Fruit fly (Drosophila melanogaster): Measurements from ENCODE around the gene CG15385.

Gene CG15385

dm6 chr2L:2177969-2178809, 34.2 kb downstream of the CG15385 start, which contains the start of gene aop (continued):
- peak; percentile 24 for TF ChIP-seq CG18764 (GFP tag; optimal IDR thresholded peaks at IDR 0.05)
- TF ChIP-seq ci (GFP tag; IDR thresholded peaks at IDR 0.05): peak; percentile 75; the same call in 2 of the 3 replicates
- TF ChIP-seq caup (GFP tag; optimal IDR thresholded peaks at IDR 0.05; ENCODE audit: severe bottlenecking): peak; percentile 18
- TF ChIP-seq CG4360 (GFP tag; IDR thresholded peaks at IDR 0.05): peak; percentile 89
- TF ChIP-seq CG8388 (GFP tag; optimal IDR thresholded peaks at IDR 0.05): no peak
- peak; percentile 91 for TF ChIP-seq aop (GFP tag; IDR thresholded peaks at IDR 0.05)
- no peak for TF ChIP-seq Gsc (GFP tag; IDR thresholded peaks at IDR 0.05)
- no peak; the same call in 1 of the 2 replicates for TF ChIP-seq Xrp1 (GFP tag; IDR thresholded peaks at IDR 0.05)
- no peak for TF ChIP-seq fd96Cb (tag; optimal IDR thresholded peaks at IDR 0.05)
- no peak for TF ChIP-seq CG9932 (GFP tag; IDR thresholded peaks at IDR 0.05)
- TF ChIP-seq CG5180 (GFP tag; optimal IDR thresholded peaks at IDR 0.05): peak; percentile 95
- TF ChIP-seq crol (GFP tag; IDR thresholded peaks at IDR 0.05): 0 out of 2 replicates have a peak, but pooled peaks have one; percentile 23
- TF ChIP-seq CG4707 (GFP tag; optimal IDR thresholded peaks at IDR 0.05): no peak
- TF ChIP-seq CG5953 (GFP tag; IDR thresholded peaks at IDR 0.05): no peak
- no peak for TF ChIP-seq NK7.1 (GFP tag; optimal IDR thresholded peaks at IDR 0.05)
- peak; percentile 73; the same call in 2 of the 3 replicates for TF ChIP-seq sr (GFP tag; IDR thresholded peaks at IDR 0.05)
- TF ChIP-seq pb (GFP tag; optimal IDR thresholded peaks at IDR 0.05): peak; percentile 16
- TF ChIP-seq hbn (GFP tag; IDR thresholded peaks at IDR 0.05; ENCODE audit: partially characterized antibody): no peak
- no peak for TF ChIP-seq CG1024 (GFP tag; IDR thresholded peaks at IDR 0.05)
- TF ChIP-seq CG3726 (GFP tag; IDR thresholded peaks at IDR 0.05): no peak
- TF ChIP-seq repo (GFP tag; optimal IDR thresholded peaks at IDR 0.05): no peak
- no peak for TF ChIP-seq tin (GFP tag; optimal IDR thresholded peaks at IDR 0.05)
- no peak for TF ChIP-seq Xbp1 (GFP tag; optimal IDR thresholded peaks at IDR 0.05)
- no peak for TF ChIP-seq MBD-R2 (GFP tag; IDR thresholded peaks at IDR 0.05)
- no peak for TF ChIP-seq Dad (GFP tag; optimal IDR thresholded peaks at IDR 0.05)
- TF ChIP-seq Blimp-1 (GFP tag; optimal IDR thresholded peaks at IDR 0.05): peak; percentile 26
- TF ChIP-seq CG11560 (tag; IDR thresholded peaks at IDR 0.05): no peak
- TF ChIP-seq CG12391 (tag; optimal IDR thresholded peaks at IDR 0.05): peak; percentile 22

DNA sequence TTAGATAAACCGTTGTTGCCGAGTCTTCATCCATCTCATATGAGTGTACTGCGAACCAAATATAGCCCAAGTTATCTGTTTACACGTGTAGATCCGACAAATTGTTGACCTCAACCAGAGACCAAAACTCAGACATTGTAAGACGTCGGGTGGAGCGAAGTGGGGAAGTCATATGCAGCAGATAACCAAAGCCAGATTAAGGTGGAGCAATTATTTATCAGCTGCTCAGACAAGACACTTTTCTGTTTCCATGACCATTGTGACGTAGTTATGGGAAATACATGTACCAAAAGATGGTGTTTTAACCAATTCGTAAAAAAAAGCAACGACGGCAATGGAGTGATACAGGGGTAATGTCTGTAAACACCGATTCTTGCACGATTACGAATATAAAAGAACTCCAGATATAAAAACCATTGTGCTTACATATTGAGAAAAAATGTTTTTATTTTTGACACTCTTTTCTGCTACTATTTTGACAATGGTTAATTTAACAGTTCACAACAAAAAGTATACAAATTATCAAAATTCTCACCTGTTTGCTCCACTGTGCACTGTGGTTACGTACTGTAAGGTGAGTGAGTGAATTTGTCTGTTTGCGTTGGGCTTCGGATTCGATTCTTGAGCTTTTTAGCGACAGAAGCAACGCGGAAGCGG, 34.9 kb downstream of the CG15385 start:
- TF ChIP-seq bsh (GFP tag; optimal IDR thresholded peaks at IDR 0.05) (peak in 1 of 2 experiments; percentile 46), nmo (GFP tag; optimal IDR thresholded peaks at IDR 0.05) (peak; percentile 31), dpn (GFP tag; optimal IDR thresholded peaks at IDR 0.05) (peak; percentile 30 to 42), CG12769 (tag; optimal IDR thresholded peaks at IDR 0.05) (no peak), D19B (GFP tag; optimal IDR thresholded peaks at IDR 0.05) (peak; percentile 35), CG5180 (GFP tag; optimal IDR thresholded peaks at IDR 0.05) (no peak), pan (optimal IDR thresholded peaks at IDR 0.05) (no peak), pan (GFP tag; optimal IDR thresholded peaks at IDR 0.05 in 1 of 2, IDR thresholded peaks at IDR 0.05 in 1 of 2) (peak in 1 of 2 experiments; percentile 54), CG30431 (GFP tag; optimal IDR thresholded peaks at IDR 0.05) (peak; percentile 21), B-H1 (GFP tag; IDR thresholded peaks at IDR 0.05) (no peak), CG13123 (GFP tag; optimal IDR thresholded peaks at IDR 0.05) (peak; percentile 1), CG13424 (tag; optimal IDR thresholded peaks at IDR 0.05) (peak; percentile 20), Gug (GFP tag; IDR thresholded peaks at IDR 0.05) (0 out of 4 replicates have a peak, but pooled peaks have one; percentile 4), gcm2 (GFP tag; optimal IDR thresholded peaks at IDR 0.05) (peak; percentile 64), Dip3 (GFP tag; optimal IDR thresholded peaks at IDR 0.05) (peak; percentile 43), Dbx (GFP tag; IDR thresholded peaks at IDR 0.05) (0 out of 3 replicates have a peak, but pooled peaks have one; percentile 28), her (GFP tag; optimal IDR thresholded peaks at IDR 0.05) (peak; percentile 23), fd96Cb (tag; optimal IDR thresholded peaks at IDR 0.05) (peak; percentile 49), CG34422 (GFP tag; IDR thresholded peaks at IDR 0.05) (no peak), CG18599 (GFP tag; optimal IDR thresholded peaks at IDR 0.05) (peak; percentile 63), Fer3 (tag; optimal IDR thresholded peaks at IDR 0.05) (peak; percentile 25), Elba2 (GFP tag; optimal IDR thresholded peaks at IDR 0.05) (no peak), CG7786 (GFP tag; optimal IDR thresholded peaks at IDR 0.05) (peak; percentile 54)
